Fruit fly (Drosophila melanogaster) whole organism, embryonic: ENCODE measurements around the gene CG9522.

ENCODE experiments used
- Atf-2 ChIP-seq: fragments of 200-800 bp; sonication (Bioruptor generic); optimal IDR thresholded peaks from 2 replicates; lab custom pipeline; 2016; ENCODE audit warnings: missing biosample characterization, missing genetic modification characterization
- B-H1 ChIP-seq: fragments of 200-800 bp; sonication (Bioruptor generic); IDR thresholded peaks from 3 replicates; pipeline ENCODE4 v1.3.6; 2022; ENCODE audit warnings: missing biosample characterization, missing genetic modification characterization
- Bgb ChIP-seq: fragments of 200-800 bp; sonication (Bioruptor generic); IDR thresholded peaks from 2 replicates; pipeline ENCODE4 v1.3.6; 2022; ENCODE audit warnings: missing biosample characterization, missing genetic modification characterization; ENCODE audit not compliant: partially characterized antibody
- CG10274 ChIP-seq: fragments of 200-800 bp; sonication (Bioruptor generic); optimal IDR thresholded peaks from 3 replicates; lab custom pipeline; 2017; ENCODE audit warnings: missing biosample characterization, mild to moderate bottlenecking, missing genetic modification characterization
- CG10321 ChIP-seq: fragments of 200-800 bp; sonication (Bioruptor generic); IDR thresholded peaks from 2 replicates; pipeline ENCODE4 v1.3.6; 2022; ENCODE audit warnings: missing biosample characterization, missing genetic modification characterization
- CG10543 ChIP-seq: fragments of 200-800 bp; sonication (Bioruptor generic); optimal IDR thresholded peaks from 3 replicates; lab custom pipeline; 2017; ENCODE audit warnings: missing biosample characterization, mild to moderate bottlenecking, missing genetic modification characterization, moderate library complexity
- CG11723 ChIP-seq: fragments of 200-800 bp; sonication (Bioruptor generic); optimal IDR thresholded peaks from 2 replicates; lab custom pipeline; 2017; ENCODE audit warnings: missing biosample characterization, mild to moderate bottlenecking, missing genetic modification characterization
- CG12219 ChIP-seq: fragments of 200-800 bp; sonication (Bioruptor generic); optimal IDR thresholded peaks from 3 replicates; lab custom pipeline; 2018; ENCODE audit warnings: missing biosample characterization, mild to moderate bottlenecking, missing genetic modification characterization
- CG12659 ChIP-seq: fragments of 200-800 bp; sonication (Bioruptor generic); optimal IDR thresholded peaks from 3 replicates; lab custom pipeline; 2017; ENCODE audit warnings: mild to moderate bottlenecking, missing biosample characterization, missing genetic modification reagents, missing genetic modification characterization
- CG14667 ChIP-seq: fragments of 200-800 bp; sonication (Bioruptor generic); IDR thresholded peaks from 2 replicates; pipeline ENCODE4 v1.3.6; 2022; ENCODE audit warnings: missing biosample characterization, missing genetic modification characterization
- CG15011 ChIP-seq: fragments of 200-800 bp; sonication (Bioruptor generic); optimal IDR thresholded peaks from 3 replicates; lab custom pipeline; 2018; ENCODE audit warnings: missing biosample characterization, mild to moderate bottlenecking, missing genetic modification characterization
- CG15479 ChIP-seq: fragments of 200-800 bp; sonication (Bioruptor generic); optimal IDR thresholded peaks from 3 replicates; lab custom pipeline; 2019; ENCODE audit warnings: missing biosample characterization, mild to moderate bottlenecking, missing genetic modification characterization, moderate library complexity
- CG1602 ChIP-seq: fragments of 200-800 bp; sonication (Bioruptor generic); optimal IDR thresholded peaks from 3 replicates; lab custom pipeline; 2016; ENCODE audit warnings: missing biosample characterization, missing genetic modification characterization
- CG17912 ChIP-seq: fragments of 200-800 bp; sonication (Bioruptor generic); optimal IDR thresholded peaks from 2 replicates; lab custom pipeline; 2018; ENCODE audit warnings: missing biosample characterization, mild to moderate bottlenecking, missing genetic modification characterization
- CG2199 ChIP-seq: fragments of 200-800 bp; sonication (Bioruptor generic); IDR thresholded peaks from 3 replicates; pipeline ENCODE4 v1.3.6; 2022; ENCODE audit warnings: missing biosample characterization, missing genetic modification characterization
- CG2678 ChIP-seq: fragments of 200-800 bp; sonication (Bioruptor generic); optimal IDR thresholded peaks from 3 replicates; lab custom pipeline; 2019; ENCODE audit warnings: missing biosample characterization, mild to moderate bottlenecking, missing genetic modification characterization, moderate library complexity
- CG32772 ChIP-seq: fragments of 200-800 bp; sonication (Bioruptor generic); IDR thresholded peaks from 2 replicates; pipeline ENCODE4 v1.3.6; 2022; ENCODE audit warnings: missing biosample characterization, missing genetic modification characterization
- CG33557 ChIP-seq: fragments of 200-800 bp; sonication (Bioruptor generic); optimal IDR thresholded peaks from 2 replicates; lab custom pipeline; 2019; ENCODE audit warnings: missing biosample characterization, mild to moderate bottlenecking, missing genetic modification characterization, moderate library complexity
- CG34422 ChIP-seq: fragments of 200-800 bp; sonication (Bioruptor generic); IDR thresholded peaks from 3 replicates; pipeline ENCODE4 v1.3.6; 2022; ENCODE audit warnings: missing biosample characterization, missing genetic modification characterization
- CG7745 ChIP-seq: fragments of 200-800 bp; sonication (Bioruptor generic); optimal IDR thresholded peaks from 2 replicates; lab custom pipeline; 2018; ENCODE audit warnings: missing biosample characterization, mild to moderate bottlenecking, missing genetic modification characterization, moderate library complexity
- CG8765 ChIP-seq: fragments of 200-800 bp; sonication (Bioruptor generic); IDR thresholded peaks from 2 replicates; pipeline ENCODE4 v1.3.6; 2022; ENCODE audit warnings: missing biosample characterization, missing genetic modification characterization
- CG8924 ChIP-seq: fragments of 200-800 bp; optimal IDR thresholded peaks from 3 replicates; lab custom pipeline; 2019; ENCODE audit warnings: missing biosample characterization, mild to moderate bottlenecking, missing genetic modification characterization, moderate library complexity
- CG8944 ChIP-seq: fragments of 200-800 bp; sonication (Bioruptor generic); optimal IDR thresholded peaks from 3 replicates; lab custom pipeline; 2016; ENCODE audit warnings: missing biosample characterization, missing genetic modification characterization
- Dek ChIP-seq: fragments of 200-800 bp; sonication (Bioruptor generic); optimal IDR thresholded peaks from 3 replicates; lab custom pipeline; 2019; ENCODE audit warnings: missing biosample characterization, mild to moderate bottlenecking, missing genetic modification characterization, moderate library complexity
- Dip3 ChIP-seq: fragments of 200-800 bp; sonication (Bioruptor generic); optimal IDR thresholded peaks from 3 replicates; lab custom pipeline; 2016; ENCODE audit warnings: missing biosample characterization, missing genetic modification characterization
- Dp ChIP-seq: fragments of 200-800 bp; sonication (Bioruptor generic); optimal IDR thresholded peaks from 2 replicates; lab custom pipeline; 2018; ENCODE audit warnings: missing biosample characterization, mild to moderate bottlenecking, missing genetic modification characterization, moderate library complexity
- Gsc ChIP-seq: fragments of 200-800 bp; sonication (Bioruptor generic); IDR thresholded peaks from 2 replicates; pipeline ENCODE4 v1.3.6; 2022; ENCODE audit warnings: missing biosample characterization, missing genetic modification characterization
- Hey ChIP-seq: fragments of 200-800 bp; sonication (Bioruptor generic); optimal IDR thresholded peaks from 3 replicates; lab custom pipeline; 2018; ENCODE audit warnings: missing biosample characterization, mild to moderate bottlenecking, missing genetic modification characterization
- Lim3 ChIP-seq: fragments of 200-800 bp; sonication (Bioruptor generic); IDR thresholded peaks from 2 replicates; pipeline ENCODE4 v1.3.6; 2022; ENCODE audit warnings: missing biosample characterization, missing genetic modification characterization
- Oaz ChIP-seq: fragments of 200-800 bp; sonication (Bioruptor generic); IDR thresholded peaks from 2 replicates; pipeline ENCODE4 v1.3.6; 2022; ENCODE audit warnings: missing biosample characterization, missing genetic modification characterization
- Opbp ChIP-seq: fragments of 200-800 bp; sonication (Bioruptor generic); IDR thresholded peaks from 3 replicates; pipeline ENCODE4 v1.3.6; 2022; ENCODE audit warnings: missing biosample characterization, missing genetic modification characterization; ENCODE audit not compliant: partially characterized antibody
- bigmax ChIP-seq: fragments of 200-800 bp; sonication (Bioruptor generic); optimal IDR thresholded peaks from 2 replicates; lab custom pipeline; 2018; ENCODE audit warnings: missing biosample characterization, mild to moderate bottlenecking, missing genetic modification characterization
- cato ChIP-seq: fragments of 200-800 bp; sonication (Bioruptor generic); optimal IDR thresholded peaks from 2 replicates; lab custom pipeline; 2016; ENCODE audit warnings: missing biosample characterization, missing genetic modification characterization, borderline replicate concordance
- crp ChIP-seq, 2 experiments: fragments of 200-800 bp; sonication (Bioruptor generic); optimal IDR thresholded peaks; 2 replicates in 1 of 2; 3 replicates in 1 of 2; lab custom pipeline; 2017; ENCODE audit warnings: missing biosample characterization in 2 of 2, missing genetic modification characterization in 2 of 2, mild to moderate bottlenecking in 1 of 2, moderate library complexity in 1 of 2
- en ChIP-seq: fragments of 200-800 bp; sonication (Bioruptor generic); optimal IDR thresholded peaks from 2 replicates; lab custom pipeline; 2016; ENCODE audit warnings: missing biosample characterization, missing genetic modification characterization
- gce ChIP-seq: fragments of 200-800 bp; sonication (Bioruptor generic); IDR thresholded peaks from 3 replicates; pipeline ENCODE4 v1.3.6; 2022; ENCODE audit warnings: missing biosample characterization, missing genetic modification characterization
- inv ChIP-seq: fragments of 200-800 bp; sonication (Bioruptor generic); IDR thresholded peaks from 2 replicates; pipeline ENCODE4 v1.3.6; 2022; ENCODE audit warnings: missing biosample characterization, missing genetic modification characterization; ENCODE audit not compliant: partially characterized antibody
- jumu ChIP-seq: fragments of 200-800 bp; sonication (Bioruptor generic); optimal IDR thresholded peaks from 3 replicates; lab custom pipeline; 2016; ENCODE audit warnings: missing biosample characterization, missing genetic modification characterization
- kah ChIP-seq: fragments of 200-800 bp; sonication (Bioruptor generic); optimal IDR thresholded peaks from 2 replicates; lab custom pipeline; 2018; ENCODE audit warnings: missing biosample characterization, mild to moderate bottlenecking, missing genetic modification characterization
- lilli ChIP-seq: fragments of 200-800 bp; sonication (Bioruptor generic); optimal IDR thresholded peaks from 3 replicates; lab custom pipeline; 2016; ENCODE audit warnings: missing biosample characterization, missing genetic modification characterization
- mirr ChIP-seq: fragments of 200-800 bp; sonication (Bioruptor generic); optimal IDR thresholded peaks from 3 replicates; lab custom pipeline; 2018; ENCODE audit warnings: missing biosample characterization, mild to moderate bottlenecking, missing genetic modification characterization
- mld ChIP-seq: fragments of 200-800 bp; sonication (Bioruptor generic); IDR thresholded peaks from 3 replicates; pipeline ENCODE4 v1.3.6; 2022; ENCODE audit warnings: missing biosample characterization, missing genetic modification characterization; ENCODE audit not compliant: partially characterized antibody
- pho ChIP-seq: fragments of 200-800 bp; sonication (Bioruptor generic); optimal IDR thresholded peaks from 2 replicates; lab custom pipeline; 2016; ENCODE audit warnings: missing biosample characterization, missing genetic modification characterization
- psq ChIP-seq: fragments of 200-800 bp; sonication (Bioruptor generic); optimal IDR thresholded peaks from 2 replicates; lab custom pipeline; 2017; ENCODE audit warnings: missing biosample characterization, missing genetic modification characterization
- repo ChIP-seq: fragments of 200-800 bp; sonication (Bioruptor generic); optimal IDR thresholded peaks from 2 replicates; lab custom pipeline; 2016; ENCODE audit warnings: missing biosample characterization, missing genetic modification characterization
- ro ChIP-seq: fragments of 200-800 bp; sonication (Bioruptor generic); IDR thresholded peaks from 2 replicates; pipeline ENCODE4 v1.3.6; 2022; ENCODE audit warnings: missing biosample characterization, missing genetic modification characterization
- salm ChIP-seq: fragments of 200-800 bp; sonication (Bioruptor generic); optimal IDR thresholded peaks from 2 replicates; lab custom pipeline; 2018; ENCODE audit warnings: missing biosample characterization, mild to moderate bottlenecking, missing genetic modification characterization
- sd ChIP-seq: fragments of 200-800 bp; sonication (Bioruptor generic); optimal IDR thresholded peaks from 3 replicates; lab custom pipeline; 2018; ENCODE audit warnings: missing biosample characterization, mild to moderate bottlenecking, missing genetic modification characterization, moderate library complexity
- so ChIP-seq: fragments of 200-800 bp; sonication (Bioruptor generic); IDR thresholded peaks from 3 replicates; pipeline ENCODE4 v1.3.6; 2022; ENCODE audit warnings: missing biosample characterization, missing genetic modification characterization
- stc ChIP-seq: fragments of 200-800 bp; sonication (Bioruptor generic); IDR thresholded peaks from 2 replicates; pipeline ENCODE4 v1.3.6; 2022; ENCODE audit warnings: missing biosample characterization, missing genetic modification characterization

The CG9522 gene

dm6 chrX:14839047-14839446, 9.6 kb downstream of the CG9522 start, which contains the start of the genes CG32590 and Flo2 (continued):
- TF ChIP-seq Oaz (GFP tag; lab: Robert Waterston, UW) (peak; percentile 72; the same call in 1 of the 2 replicates), CG10274 (no peak), CG14667 (GFP tag; lab: Robert Waterston, UW) (peak; percentile 72), CG11723 (GFP tag; lab: Kevin White, UChicago) (no peak), CG2199 (GFP tag; lab: Robert Waterston, UW) (peak; percentile 40; the same call in 1 of the 3 replicates), CG8765 (peak; percentile 79), CG34422 (GFP tag; lab: Robert Waterston, UW) (peak; percentile 88), cato (GFP tag; lab: Kevin White, UChicago) (peak; percentile 50), jumu (GFP tag; lab: Kevin White, UChicago) (peak; percentile 67), CG8944 (GFP tag; lab: Kevin White, UChicago) (peak; percentile 57), CG15479 (GFP tag; lab: Kevin White, UChicago) (no peak), CG8924 (peak; percentile 61), kah (GFP tag; lab: Kevin White, UChicago) (no peak), CG12219 (GFP tag; lab: Kevin White, UChicago) (no peak), B-H1 (peak; percentile 59; the same call in 2 of the 3 replicates), mld (GFP tag; lab: Robert Waterston, UW) (peak; percentile 96), Atf-2 (GFP tag; lab: Kevin White, UChicago) (peak; percentile 55), CG1602 (GFP tag; lab: Kevin White, UChicago) (peak; percentile 67), CG2678 (peak; percentile 60), Lim3 (GFP tag; lab: Robert Waterston, UW) (peak; percentile 18; the same call in 1 of the 2 replicates), Hey (tag; lab: Kevin White, UChicago) (no peak), Opbp (GFP tag; lab: Robert Waterston, UW) (peak; percentile 88), Dp (GFP tag; lab: Kevin White, UChicago) (peak; percentile 28), CG10321 (GFP tag; lab: Robert Waterston, UW) (0 out of 2 replicates have a peak, but pooled peaks have one; percentile 14), ro (GFP tag; lab: Robert Waterston, UW) (peak; percentile 42; the same call in 1 of the 2 replicates), CG12659 (GFP tag; lab: Kevin White, UChicago) (peak; percentile 66), lilli (peak; percentile 86), CG32772 (GFP tag; lab: Robert Waterston, UW) (peak; percentile 82), stc (GFP tag; lab: Robert Waterston, UW) (peak; percentile 62; the same call in 1 of the 2 replicates), gce (GFP tag; lab: Robert Waterston, UW) (peak; percentile 53; the same call in 1 of the 3 replicates), mirr (GFP tag; lab: Kevin White, UChicago) (peak; percentile 14), salm (tag; lab: Kevin White, UChicago) (no peak), so (GFP tag; lab: Robert Waterston, UW) (peak; percentile 67; the same call in 2 of the 3 replicates), CG33557 (GFP tag; lab: Kevin White, UChicago) (peak; percentile 12), Dip3 (GFP tag; lab: Kevin White, UChicago) (peak; percentile 76), crp (GFP tag; optimal IDR thresholded peaks at IDR 0.05; lab: Kevin White, UChicago) (peak in 1 of 2 experiments; percentile 1), Bgb (peak; percentile 95), psq (GFP tag; lab: Kevin White, UChicago) (peak; percentile 30), Dek (tag; lab: Kevin White, UChicago) (peak; percentile 53), repo (GFP tag; lab: Kevin White, UChicago) (peak; percentile 63), CG15011 (GFP tag; lab: Kevin White, UChicago) (no peak), CG10543 (GFP tag; lab: Kevin White, UChicago) (peak; percentile 13), CG17912 (GFP tag; lab: Kevin White, UChicago) (no peak), en (no peak), sd (tag; lab: Kevin White, UChicago) (no peak), Gsc (GFP tag; lab: Robert Waterston, UW) (peak; percentile 25; the same call in 1 of the 2 replicates), bigmax (no peak), pho (GFP tag; lab: Kevin White, UChicago) (peak; percentile 84), CG7745 (tag; lab: Kevin White, UChicago) (no peak), inv (GFP tag; lab: Robert Waterston, UW) (peak; percentile 95)
